Fruit fly (Drosophila melanogaster): ENCODE results near the gene CG5399.

Gene CG5399

DNA sequence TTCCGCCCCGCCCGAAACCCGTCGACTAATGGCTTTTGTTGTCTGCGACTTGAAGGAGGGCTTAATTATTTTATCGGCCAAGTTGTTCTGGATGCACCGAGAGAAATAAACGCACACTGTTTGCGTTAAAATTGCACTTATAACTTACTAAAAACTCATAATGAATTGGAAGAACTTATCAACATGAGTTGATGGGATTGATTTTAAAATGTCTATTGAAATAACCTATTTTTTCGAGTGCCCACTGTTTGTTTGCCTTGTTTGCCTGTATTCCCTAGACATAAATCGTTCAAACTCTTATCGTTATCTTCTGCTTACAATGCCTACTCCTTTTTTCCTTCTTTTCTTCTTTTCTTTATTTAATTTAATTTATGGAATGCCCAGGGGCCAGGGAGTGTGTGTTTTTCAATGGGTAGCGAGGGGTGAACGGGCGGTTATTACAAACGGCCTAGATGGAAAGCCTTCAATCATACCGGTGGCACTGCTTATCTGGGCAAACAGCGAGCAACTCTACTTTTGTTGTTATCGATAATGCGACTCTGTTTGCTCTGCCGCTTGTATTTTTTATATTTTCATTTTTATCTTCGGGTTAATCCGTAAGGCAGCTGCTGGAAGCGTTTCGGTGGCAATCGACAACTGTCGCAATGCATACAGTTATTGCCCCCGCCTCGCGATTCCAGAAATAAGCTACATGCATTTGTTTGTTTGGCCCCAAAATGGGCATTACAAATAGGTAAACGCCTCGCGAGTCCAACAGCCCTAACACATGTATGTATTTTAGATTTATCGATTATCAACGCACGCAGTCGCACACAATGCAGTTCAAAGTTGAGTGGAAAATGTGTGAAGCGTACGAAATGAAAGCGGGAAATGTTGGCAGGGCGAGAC lies 18.6 kb upstream of the CG5399 start:
- TF ChIP-seq Eip75B (GFP tag; optimal IDR thresholded peaks at IDR 0.05) (peak; percentile 47), spab (GFP tag; optimal IDR thresholded peaks at IDR 0.05) (no peak), CG7368 (GFP tag; optimal IDR thresholded peaks at IDR 0.05) (no peak), fkh (GFP tag; optimal IDR thresholded peaks at IDR 0.05) (peak; percentile 79), CG8319 (GFP tag; optimal IDR thresholded peaks at IDR 0.05) (no peak), CG8119 (GFP tag; IDR thresholded peaks at IDR 0.05) (0 out of 3 replicates have a peak, but pooled peaks have one; percentile 21), net (GFP tag; optimal IDR thresholded peaks at IDR 0.05) (peak; percentile 53), OdsH (GFP tag; optimal IDR thresholded peaks at IDR 0.05) (peak; percentile 50), eg (GFP tag; IDR thresholded peaks at IDR 0.05) (peak; percentile 49), Met (GFP tag; optimal IDR thresholded peaks at IDR 0.05) (no peak), CG1621 (tag; optimal IDR thresholded peaks at IDR 0.05) (peak; percentile 16), Sox14 (GFP tag; optimal IDR thresholded peaks at IDR 0.05) (peak; percentile 41), fd59A (GFP tag; optimal IDR thresholded peaks at IDR 0.05) (peak; percentile 32), Hr4 (GFP tag; optimal IDR thresholded peaks at IDR 0.05) (peak; percentile 49), achi (GFP tag; optimal IDR thresholded peaks at IDR 0.05) (peak; percentile 38), CG34406 (GFP tag; optimal IDR thresholded peaks at IDR 0.05) (peak; percentile 54), CG11294 (GFP tag; IDR thresholded peaks at IDR 0.05) (no peak), CG16779 (tag; optimal IDR thresholded peaks at IDR 0.05) (no peak), CG15336 (GFP tag; IDR thresholded peaks at IDR 0.05) (0 out of 2 replicates have a peak, but pooled peaks have one; percentile 14), CG3032 (tag; optimal IDR thresholded peaks at IDR 0.05) (peak; percentile 44), dsx (GFP tag; optimal IDR thresholded peaks at IDR 0.05; ENCODE audit: poor library complexity, severe bottlenecking) (peak; percentile 16), CG6792 (GFP tag; optimal IDR thresholded peaks at IDR 0.05) (peak; percentile 44), Lpt (GFP tag; optimal IDR thresholded peaks at IDR 0.05) (no peak), Hr39 (GFP tag; optimal IDR thresholded peaks at IDR 0.05) (peak; percentile 20), Ets96B (tag; optimal IDR thresholded peaks at IDR 0.05) (peak; percentile 24), Eip78C (GFP tag) (peak; percentile 91), svp (GFP tag) (peak; percentile 68), Sox102F (GFP tag; optimal IDR thresholded peaks at IDR 0.05) (peak; percentile 17), cyc (GFP tag; optimal IDR thresholded peaks at IDR 0.05) (no peak), acj6 (GFP tag; optimal IDR thresholded peaks at IDR 0.05) (peak; percentile 38), topi (GFP tag; optimal IDR thresholded peaks at IDR 0.05) (peak; percentile 16), CG3919 (GFP tag; optimal IDR thresholded peaks at IDR 0.05) (peak; percentile 22), CG6854 (GFP tag; optimal IDR thresholded peaks at IDR 0.05) (no peak), CG10669 (GFP tag; optimal IDR thresholded peaks at IDR 0.05) (peak; percentile 15), CG11902 (GFP tag; optimal IDR thresholded peaks at IDR 0.05) (no peak), Eip93F (GFP tag; optimal IDR thresholded peaks at IDR 0.05) (no peak), CG9139 (GFP tag; optimal IDR thresholded peaks at IDR 0.05) (peak; percentile 2), CG8632 (GFP tag; optimal IDR thresholded peaks at IDR 0.05) (peak; percentile 53), CG10631 (GFP tag; optimal IDR thresholded peaks at IDR 0.05) (peak; percentile 46), CG6808 (GFP tag; optimal IDR thresholded peaks at IDR 0.05) (peak; percentile 0), esn (GFP tag; optimal IDR thresholded peaks at IDR 0.05) (peak; percentile 27), Smox (GFP tag; optimal IDR thresholded peaks at IDR 0.05) (no peak), fd85E (GFP tag; optimal IDR thresholded peaks at IDR 0.05) (no peak), vri (GFP tag; optimal IDR thresholded peaks at IDR 0.05) (no peak), lz (GFP tag; optimal IDR thresholded peaks at IDR 0.05) (peak; percentile 25), dac (GFP tag; optimal IDR thresholded peaks at IDR 0.05) (no peak), Sox15 (GFP tag; optimal IDR thresholded peaks at IDR 0.05) (no peak), Blimp-1 (GFP tag; optimal IDR thresholded peaks at IDR 0.05) (no peak), salr (GFP tag; optimal IDR thresholded peaks at IDR 0.05) (peak in 1 of 2 experiments; percentile 45), CG6163 (GFP tag; IDR thresholded peaks at IDR 0.05) (peak; percentile 77)
